Worm (Caenorhabditis elegans): Measurements from ENCODE around the gene bmk-1.

- TF ChIP-seq him-1 (tag; optimal IDR thresholded peaks at IDR 0.05) = no peak
- TF ChIP-seq W03F9.2 (tag; optimal IDR thresholded peaks at IDR 0.05) = no peak
- TF ChIP-seq dao-5 (tag; optimal IDR thresholded peaks at IDR 0.05) = no peak
Observed at ce11 chrV:14505745-14506214, 49.0 kb upstream of the bmk-1 start.
